Fruit fly (Drosophila melanogaster) whole organism, embryonic: ENCODE results near the gene RpS29.

Experiments used
- Bdp1 ChIP-seq: fragments of 200-800 bp; sonication (Bioruptor generic); optimal IDR thresholded peaks from 3 replicates; lab custom pipeline; 2016; ENCODE audit warnings: missing biosample characterization, missing genetic modification characterization
- Blimp-1 ChIP-seq: fragments of 200-800 bp; sonication (Bioruptor generic); optimal IDR thresholded peaks from 3 replicates; lab custom pipeline; 2018; ENCODE audit warnings: missing biosample characterization, missing genetic modification characterization, mild to moderate bottlenecking, moderate library complexity, missing genetic modification reagents
- CG10209 ChIP-seq: fragments of 200-800 bp; sonication (Bioruptor generic); optimal IDR thresholded peaks from 3 replicates; lab custom pipeline; 2017; ENCODE audit warnings: missing biosample characterization, mild to moderate bottlenecking, missing genetic modification characterization, missing genetic modification reagents
- CG10431 ChIP-seq: fragments of 200-800 bp; sonication (Bioruptor generic); optimal IDR thresholded peaks from 3 replicates; lab custom pipeline; 2018; ENCODE audit warnings: missing biosample characterization, mild to moderate bottlenecking, missing genetic modification characterization
- CG11398 ChIP-seq: fragments of 200-800 bp; sonication (Bioruptor generic); optimal IDR thresholded peaks from 2 replicates; lab custom pipeline; 2016; ENCODE audit warnings: missing biosample characterization, missing genetic modification characterization
- CG11504 ChIP-seq: fragments of 200-800 bp; sonication (Bioruptor generic); optimal IDR thresholded peaks from 3 replicates; lab custom pipeline; 2019; ENCODE audit warnings: missing biosample characterization, mild to moderate bottlenecking, missing genetic modification characterization, moderate library complexity
- CG14014 ChIP-seq: fragments of 200-800 bp; sonication (Bioruptor generic); IDR thresholded peaks from 2 replicates; pipeline ENCODE4 v1.3.6; 2022; ENCODE audit warnings: missing biosample characterization, missing genetic modification characterization
- CG14667 ChIP-seq: fragments of 200-800 bp; sonication (Bioruptor generic); IDR thresholded peaks from 2 replicates; pipeline ENCODE4 v1.3.6; 2022; ENCODE audit warnings: missing biosample characterization, missing genetic modification characterization
- CG1647 ChIP-seq: fragments of 200-800 bp; sonication (Bioruptor generic); optimal IDR thresholded peaks from 3 replicates; lab custom pipeline; 2016; ENCODE audit warnings: missing biosample characterization, missing genetic modification characterization
- CG17186 ChIP-seq: fragments of 200-800 bp; sonication (Bioruptor generic); optimal IDR thresholded peaks from 3 replicates; lab custom pipeline; 2017; ENCODE audit warnings: missing biosample characterization, missing genetic modification reagents, missing genetic modification characterization
- CG17359 ChIP-seq: fragments of 200-800 bp; sonication (Bioruptor generic); optimal IDR thresholded peaks from 3 replicates; lab custom pipeline; 2018; ENCODE audit warnings: missing biosample characterization, mild to moderate bottlenecking, missing genetic modification characterization, moderate library complexity
- CG17912 ChIP-seq: fragments of 200-800 bp; sonication (Bioruptor generic); optimal IDR thresholded peaks from 2 replicates; lab custom pipeline; 2018; ENCODE audit warnings: missing biosample characterization, mild to moderate bottlenecking, missing genetic modification characterization
- CG18599 ChIP-seq: fragments of 200-800 bp; sonication (Bioruptor generic); optimal IDR thresholded peaks from 3 replicates; lab custom pipeline; 2017; ENCODE audit warnings: missing biosample characterization, missing genetic modification characterization, mild to moderate bottlenecking, moderate library complexity, missing genetic modification reagents
- CG42726 ChIP-seq: fragments of 200-800 bp; sonication (Bioruptor generic); IDR thresholded peaks from 2 replicates; pipeline ENCODE4 v1.3.6; 2022; ENCODE audit warnings: missing biosample characterization, missing genetic modification characterization; ENCODE audit not compliant: partially characterized antibody
- CG5245 ChIP-seq: fragments of 200-800 bp; sonication (Bioruptor generic); optimal IDR thresholded peaks from 3 replicates; lab custom pipeline; 2016; ENCODE audit warnings: missing biosample characterization, missing genetic modification characterization
- CG6813 ChIP-seq: fragments of 200-800 bp; sonication (Bioruptor generic); optimal IDR thresholded peaks from 2 replicates; lab custom pipeline; 2017; ENCODE audit warnings: missing biosample characterization, missing genetic modification characterization, mild to moderate bottlenecking, moderate library complexity, missing genetic modification reagents
- CG6854 ChIP-seq: fragments of 200-800 bp; sonication (Bioruptor generic); optimal IDR thresholded peaks from 3 replicates; lab custom pipeline; 2017; ENCODE audit warnings: missing biosample characterization, mild to moderate bottlenecking, missing genetic modification characterization
- CG7271 ChIP-seq: fragments of 200-800 bp; sonication (Bioruptor generic); optimal IDR thresholded peaks from 2 replicates; lab custom pipeline; 2018; ENCODE audit warnings: missing biosample characterization, mild to moderate bottlenecking, missing genetic modification characterization, moderate library complexity
- CG7556 ChIP-seq: fragments of 200-800 bp; sonication (Bioruptor generic); optimal IDR thresholded peaks from 2 replicates; lab custom pipeline; 2017; ENCODE audit warnings: missing biosample characterization, mild to moderate bottlenecking, missing genetic modification characterization
- CG9437 ChIP-seq: fragments of 200-800 bp; sonication (Bioruptor generic); optimal IDR thresholded peaks from 2 replicates; lab custom pipeline; 2018; ENCODE audit warnings: missing biosample characterization, mild to moderate bottlenecking, missing genetic modification characterization
- Chrac-16 ChIP-seq: fragments of 200-800 bp; sonication (Bioruptor generic); optimal IDR thresholded peaks from 3 replicates; lab custom pipeline; 2016; ENCODE audit warnings: missing biosample characterization, missing genetic modification characterization
- Doc3 ChIP-seq: fragments of 200-800 bp; sonication (Bioruptor generic); IDR thresholded peaks from 3 replicates; pipeline ENCODE4 v1.3.6; 2022; ENCODE audit warnings: missing biosample characterization, missing genetic modification characterization; ENCODE audit not compliant: partially characterized antibody
- Elba2 ChIP-seq: fragments of 200-800 bp; sonication (Bioruptor generic); optimal IDR thresholded peaks from 3 replicates; lab custom pipeline; 2016; ENCODE audit warnings: missing biosample characterization, missing genetic modification characterization
- Fer2 ChIP-seq: fragments of 200-800 bp; sonication (Bioruptor generic); optimal IDR thresholded peaks from 2 replicates; lab custom pipeline; 2018; ENCODE audit warnings: missing biosample characterization, mild to moderate bottlenecking, missing genetic modification characterization, moderate library complexity
- H15 ChIP-seq: fragments of 200-800 bp; sonication (Bioruptor generic); IDR thresholded peaks from 3 replicates; pipeline ENCODE4 v1.3.6; 2022; ENCODE audit warnings: missing biosample characterization, missing genetic modification characterization
- HmgD ChIP-seq: fragments of 200-800 bp; sonication (Bioruptor generic); optimal IDR thresholded peaks from 3 replicates; lab custom pipeline; 2016; ENCODE audit warnings: missing biosample characterization, missing genetic modification characterization
- Hmx ChIP-seq: fragments of 200-800 bp; sonication (Bioruptor generic); optimal IDR thresholded peaks from 2 replicates; lab custom pipeline; 2016; ENCODE audit warnings: missing biosample characterization, missing genetic modification characterization
- Meics ChIP-seq: fragments of 200-800 bp; sonication (Bioruptor generic); optimal IDR thresholded peaks from 2 replicates; lab custom pipeline; 2017; ENCODE audit warnings: missing biosample characterization, mild to moderate bottlenecking, missing genetic modification characterization
- Opbp ChIP-seq: fragments of 200-800 bp; sonication (Bioruptor generic); IDR thresholded peaks from 3 replicates; pipeline ENCODE4 v1.3.6; 2022; ENCODE audit warnings: missing biosample characterization, missing genetic modification characterization; ENCODE audit not compliant: partially characterized antibody
- Ravus ChIP-seq: fragments of 200-800 bp; sonication (Bioruptor generic); IDR thresholded peaks from 2 replicates; pipeline ENCODE4 v1.3.6; 2022; ENCODE audit warnings: missing biosample characterization, missing genetic modification characterization
- Stat92E ChIP-seq, 3 experiments: fragments of >200 bp in 2 of 3; fragments of 200-800 bp in 1 of 3; sonication (Bioruptor generic) in 1 of 3; optimal IDR thresholded peaks; 2 replicates each; lab custom pipeline; 2017 to 2019; ENCODE audit warnings: missing biosample characterization in 3 of 3, missing genetic modification characterization in 3 of 3, mild to moderate bottlenecking in 1 of 3, moderate library complexity in 1 of 3
- Vsx1 ChIP-seq: fragments of 200-800 bp; sonication (Bioruptor generic); optimal IDR thresholded peaks from 2 replicates; lab custom pipeline; 2017; ENCODE audit warnings: missing biosample characterization, mild to moderate bottlenecking, missing genetic modification characterization, missing genetic modification reagents
- ap ChIP-seq: fragments of 200-800 bp; sonication (Bioruptor generic); IDR thresholded peaks from 2 replicates; pipeline ENCODE4 v1.3.6; 2022; ENCODE audit warnings: missing biosample characterization, missing genetic modification characterization
- bbx ChIP-seq: fragments of 200-800 bp; sonication (Bioruptor generic); IDR thresholded peaks from 2 replicates; pipeline ENCODE4 v1.3.6; 2022; ENCODE audit warnings: missing biosample characterization, missing genetic modification characterization; ENCODE audit not compliant: partially characterized antibody
- cg ChIP-seq: fragments of 200-800 bp; sonication (Bioruptor generic); optimal IDR thresholded peaks from 3 replicates; lab custom pipeline; 2019; ENCODE audit warnings: missing biosample characterization, mild to moderate bottlenecking, missing genetic modification characterization, moderate library complexity
- crc ChIP-seq: fragments of 200-800 bp; sonication (Bioruptor generic); optimal IDR thresholded peaks from 2 replicates; lab custom pipeline; 2016; ENCODE audit warnings: missing biosample characterization, missing genetic modification characterization
- exex ChIP-seq: fragments of 200-800 bp; sonication (Bioruptor generic); optimal IDR thresholded peaks from 4 replicates; lab custom pipeline; 2018; ENCODE audit warnings: missing biosample characterization, mild to moderate bottlenecking, missing genetic modification characterization, moderate library complexity
- gce ChIP-seq: fragments of 200-800 bp; sonication (Bioruptor generic); IDR thresholded peaks from 3 replicates; pipeline ENCODE4 v1.3.6; 2022; ENCODE audit warnings: missing biosample characterization, missing genetic modification characterization
- gro ChIP-seq: fragments of 200-800 bp; sonication (Bioruptor generic); optimal IDR thresholded peaks from 2 replicates; lab custom pipeline; 2016; ENCODE audit warnings: missing biosample characterization, missing genetic modification characterization
- lola ChIP-seq, 3 experiments: fragments of >200 bp in 2 of 3; fragments of 200-800 bp in 1 of 3; sonication (Bioruptor generic) in 1 of 3; optimal IDR thresholded peaks; 2 replicates each; lab custom pipeline; 2017 to 2019; ENCODE audit warnings: missing biosample characterization in 3 of 3, missing genetic modification characterization in 3 of 3, mild to moderate bottlenecking in 1 of 3, moderate library complexity in 1 of 3
- mirr ChIP-seq: fragments of 200-800 bp; sonication (Bioruptor generic); optimal IDR thresholded peaks from 3 replicates; lab custom pipeline; 2018; ENCODE audit warnings: missing biosample characterization, mild to moderate bottlenecking, missing genetic modification characterization
- pzg ChIP-seq: fragments of 200-800 bp; sonication (Bioruptor generic); optimal IDR thresholded peaks from 3 replicates; lab custom pipeline; 2018; ENCODE audit warnings: missing biosample characterization, mild to moderate bottlenecking, missing genetic modification characterization, moderate library complexity
- run ChIP-seq: fragments of 200-800 bp; sonication (Bioruptor generic); optimal IDR thresholded peaks from 3 replicates; lab custom pipeline; 2018; ENCODE audit warnings: missing biosample characterization, mild to moderate bottlenecking, missing genetic modification characterization
- sens-2 ChIP-seq: fragments of 200-800 bp; sonication (Bioruptor generic); IDR thresholded peaks from 2 replicates; pipeline ENCODE4 v1.3.6; 2022; ENCODE audit warnings: missing biosample characterization, missing genetic modification characterization
- sim ChIP-seq: fragments of 200-800 bp; sonication (Bioruptor generic); IDR thresholded peaks from 2 replicates; pipeline ENCODE4 v1.3.6; 2022; ENCODE audit warnings: missing biosample characterization, missing genetic modification characterization
- slbo ChIP-seq: fragments of 200-800 bp; sonication (Bioruptor generic); IDR thresholded peaks from 2 replicates; pipeline ENCODE4 v1.3.6; 2022; ENCODE audit warnings: missing biosample characterization, missing genetic modification characterization
- vvl ChIP-seq: fragments of 200-800 bp; sonication (Bioruptor generic); IDR thresholded peaks from 2 replicates; pipeline ENCODE4 v1.3.6; 2022; ENCODE audit warnings: missing biosample characterization, missing genetic modification characterization
- wdn ChIP-seq: fragments of 200-800 bp; sonication (Bioruptor generic); IDR thresholded peaks from 2 replicates; pipeline ENCODE4 v1.3.6; 2022; ENCODE audit warnings: missing biosample characterization, missing genetic modification characterization
- zfh1 ChIP-seq: fragments of 200-800 bp; sonication (Bioruptor generic); IDR thresholded peaks from 3 replicates; pipeline ENCODE4 v1.3.6; 2022; ENCODE audit warnings: missing biosample characterization, missing genetic modification characterization

Gene RpS29

DNA sequence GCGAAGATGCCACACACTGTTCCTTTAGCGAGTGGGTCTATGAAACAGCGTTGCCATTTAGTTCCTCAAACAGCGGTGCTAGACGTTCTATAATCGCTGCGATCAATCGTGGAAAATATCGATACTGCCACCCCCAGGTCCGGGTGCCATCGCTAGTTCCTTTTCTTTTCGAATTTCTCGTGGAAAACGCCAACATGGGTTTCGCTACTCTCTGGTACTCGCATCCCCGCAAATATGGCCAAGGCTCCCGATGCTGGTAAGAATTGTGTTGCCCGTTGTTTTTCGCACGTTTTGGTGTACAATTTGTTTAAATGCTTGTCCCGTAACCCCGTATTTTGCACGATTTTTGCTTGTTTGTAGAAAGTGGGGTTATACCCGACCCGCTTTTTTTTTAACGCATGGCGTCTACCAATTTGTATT lies at the start of gene RpS29:
Gene RpS29 (plus strand): TSS at position 102 of the 420 bp plus-strand sequence.
- TF ChIP-seq gro (GFP tag; lab: Kevin White, UChicago) (peak; percentile 92), CG7556 (peak; percentile 45), cg (GFP tag; lab: Kevin White, UChicago) (no peak), CG42726 (peak; percentile 98), HmgD (GFP tag; lab: Kevin White, UChicago) (peak; percentile 92), crc (GFP tag; lab: Kevin White, UChicago) (peak; percentile 69), CG18599 (GFP tag; lab: Kevin White, UChicago) (peak; percentile 86), CG6813 (peak; percentile 82), lola (GFP tag; optimal IDR thresholded peaks at IDR 0.05; lab: Kevin White, UChicago) (peak in 1 of 3 experiments; percentile 39), bbx (peak; percentile 95), Opbp (peak; percentile 97), CG17912 (GFP tag; lab: Kevin White, UChicago) (peak; percentile 88), ap (GFP tag; lab: Robert Waterston, UW) (no peak), CG6854 (peak; percentile 66), CG9437 (no peak), Blimp-1 (GFP tag; lab: Kevin White, UChicago) (peak; percentile 60), CG5245 (GFP tag; lab: Kevin White, UChicago) (peak; percentile 66), CG14667 (GFP tag; lab: Robert Waterston, UW) (peak; percentile 54; the same call in 1 of the 2 replicates), Ravus (no peak), CG11398 (GFP tag; lab: Kevin White, UChicago) (peak; percentile 65), Bdp1 (GFP tag; lab: Kevin White, UChicago) (peak; percentile 76), CG14014 (GFP tag; lab: Robert Waterston, UW) (peak; percentile 79), CG17186 (GFP tag; lab: Kevin White, UChicago) (peak; percentile 90), zfh1 (peak; percentile 84), slbo (GFP tag; lab: Robert Waterston, UW) (peak; percentile 95), sens-2 (GFP tag; lab: Robert Waterston, UW) (no peak; the same call in 1 of the 2 replicates), Fer2 (tag; lab: Kevin White, UChicago) (peak; percentile 70), Stat92E (GFP tag; optimal IDR thresholded peaks at IDR 0.05; lab: Kevin White, UChicago) (peak in 1 of 3 experiments; percentile 23), wdn (GFP tag; lab: Robert Waterston, UW) (peak; percentile 56; the same call in 1 of the 2 replicates), CG7271 (peak; percentile 60), Chrac-16 (GFP tag; lab: Kevin White, UChicago) (peak; percentile 83), Doc3 (peak; percentile 85), mirr (peak; percentile 93), CG10209 (peak; percentile 72), pzg (peak; percentile 100), CG17359 (tag; lab: Kevin White, UChicago) (peak; percentile 64), gce (GFP tag; lab: Robert Waterston, UW) (peak; percentile 55; the same call in 1 of the 3 replicates), run (tag; lab: Kevin White, UChicago) (peak; percentile 49), CG10431 (GFP tag; lab: Kevin White, UChicago) (peak; percentile 70), H15 (GFP tag; lab: Robert Waterston, UW) (peak; percentile 68; the same call in 1 of the 3 replicates), exex (peak; percentile 39), Hmx (GFP tag; lab: Kevin White, UChicago) (no peak), CG11504 (tag; lab: Kevin White, UChicago) (peak; percentile 67), sim (GFP tag; lab: Robert Waterston, UW) (no peak), Vsx1 (GFP tag; lab: Kevin White, UChicago) (peak; percentile 72), CG1647 (peak; percentile 84), vvl (GFP tag; lab: Robert Waterston, UW) (peak; percentile 90), Elba2 (no peak), Meics (GFP tag; lab: Kevin White, UChicago) (peak; percentile 87)
